Fruit fly (Drosophila melanogaster) whole organism, embryonic: ENCODE measurements around the gene sing.
A peak's percentile ranks its signal among the peaks of the same experiment; 100 is the strongest.

Experiments used
- CG10654 ChIP-seq: fragments of 200-800 bp; sonication (Bioruptor generic); optimal IDR thresholded peaks from 2 replicates; lab custom pipeline; 2016; ENCODE audit warnings: missing biosample characterization, missing genetic modification characterization
- CG12659 ChIP-seq: fragments of 200-800 bp; sonication (Bioruptor generic); optimal IDR thresholded peaks from 3 replicates; lab custom pipeline; 2017; ENCODE audit warnings: mild to moderate bottlenecking, missing biosample characterization, missing genetic modification reagents, missing genetic modification characterization
- CG12744 ChIP-seq: fragments of 200-800 bp; sonication (Bioruptor generic); optimal IDR thresholded peaks from 2 replicates; lab custom pipeline; 2016; ENCODE audit warnings: missing biosample characterization, missing genetic modification characterization
- CG13424 ChIP-seq: fragments of 200-800 bp; sonication (Bioruptor generic); optimal IDR thresholded peaks from 2 replicates; lab custom pipeline; 2019; ENCODE audit warnings: missing biosample characterization, mild to moderate bottlenecking, missing genetic modification characterization, moderate library complexity
- CG13775 ChIP-seq: fragments of 200-800 bp; sonication (Bioruptor generic); optimal IDR thresholded peaks from 3 replicates; lab custom pipeline; 2017; ENCODE audit warnings: missing biosample characterization, mild to moderate bottlenecking, missing genetic modification characterization
- CG14667 ChIP-seq: fragments of 200-800 bp; sonication (Bioruptor generic); IDR thresholded peaks from 2 replicates; pipeline ENCODE4 v1.3.6; 2022; ENCODE audit warnings: missing biosample characterization, missing genetic modification characterization
- CG14710 ChIP-seq: fragments of 200-800 bp; sonication (Bioruptor generic); optimal IDR thresholded peaks from 3 replicates; lab custom pipeline; 2019; ENCODE audit warnings: missing biosample characterization, mild to moderate bottlenecking, missing genetic modification characterization, moderate library complexity
- CG1602 ChIP-seq: fragments of 200-800 bp; sonication (Bioruptor generic); optimal IDR thresholded peaks from 3 replicates; lab custom pipeline; 2016; ENCODE audit warnings: missing biosample characterization, missing genetic modification characterization
- CG1647 ChIP-seq: fragments of 200-800 bp; sonication (Bioruptor generic); optimal IDR thresholded peaks from 3 replicates; lab custom pipeline; 2016; ENCODE audit warnings: missing biosample characterization, missing genetic modification characterization
- CG1792 ChIP-seq: fragments of 200-800 bp; sonication (Bioruptor generic); optimal IDR thresholded peaks from 2 replicates; lab custom pipeline; 2016; ENCODE audit warnings: missing biosample characterization, missing genetic modification characterization
- CG1832 ChIP-seq: fragments of 200-800 bp; sonication (Bioruptor generic); optimal IDR thresholded peaks from 2 replicates; lab custom pipeline; 2017; ENCODE audit warnings: missing biosample characterization, mild to moderate bottlenecking, missing genetic modification characterization, inconsistent platforms
- CG2199 ChIP-seq: fragments of 200-800 bp; sonication (Bioruptor generic); IDR thresholded peaks from 3 replicates; pipeline ENCODE4 v1.3.6; 2022; ENCODE audit warnings: missing biosample characterization, missing genetic modification characterization
- CG42726 ChIP-seq: fragments of 200-800 bp; sonication (Bioruptor generic); IDR thresholded peaks from 2 replicates; pipeline ENCODE4 v1.3.6; 2022; ENCODE audit warnings: missing biosample characterization, missing genetic modification characterization; ENCODE audit not compliant: partially characterized antibody
- CG4282 ChIP-seq: fragments of 200-800 bp; sonication (Bioruptor generic); optimal IDR thresholded peaks from 2 replicates; lab custom pipeline; 2016; ENCODE audit warnings: missing biosample characterization, missing genetic modification characterization
- CG9437 ChIP-seq: fragments of 200-800 bp; sonication (Bioruptor generic); optimal IDR thresholded peaks from 2 replicates; lab custom pipeline; 2018; ENCODE audit warnings: missing biosample characterization, mild to moderate bottlenecking, missing genetic modification characterization
- CkIIα-i1 ChIP-seq: fragments of 200-800 bp; sonication (Bioruptor generic); IDR thresholded peaks from 2 replicates; pipeline ENCODE4 v1.3.6; 2022; ENCODE audit warnings: missing biosample characterization, missing genetic modification characterization
- CoRest ChIP-seq: fragments of 200-800 bp; sonication (Bioruptor generic); optimal IDR thresholded peaks from 3 replicates; lab custom pipeline; 2018; ENCODE audit warnings: missing biosample characterization, mild to moderate bottlenecking, missing genetic modification characterization, moderate library complexity
- Dad ChIP-seq: fragments of 200-800 bp; sonication (Bioruptor generic); optimal IDR thresholded peaks from 3 replicates; lab custom pipeline; 2016; ENCODE audit warnings: missing biosample characterization, missing genetic modification characterization
- Doc2 ChIP-seq: fragments of 200-800 bp; sonication (Bioruptor generic); IDR thresholded peaks from 2 replicates; pipeline ENCODE4 v1.3.6; 2022; ENCODE audit warnings: missing biosample characterization, missing genetic modification characterization
- Dref ChIP-seq: fragments of 200-800 bp; sonication (Bioruptor generic); IDR thresholded peaks from 2 replicates; pipeline ENCODE4 v1.3.6; 2022; ENCODE audit warnings: missing biosample characterization, missing genetic modification characterization
- E2f2 ChIP-seq: fragments of 200-800 bp; sonication (Bioruptor generic); IDR thresholded peaks from 2 replicates; pipeline ENCODE4 v1.3.6; 2022; ENCODE audit warnings: missing biosample characterization, missing genetic modification characterization
- Med ChIP-seq: fragments of 200-800 bp; sonication (Bioruptor generic); peaks from one replicate; lab custom pipeline; 2016; ENCODE audit warnings: missing biosample characterization, missing genetic modification characterization, mild to moderate bottlenecking, inconsistent platforms, moderate library complexity
- PHDP ChIP-seq: fragments of 200-800 bp; sonication (Bioruptor generic); optimal IDR thresholded peaks from 3 replicates; lab custom pipeline; 2018; ENCODE audit warnings: missing biosample characterization, mild to moderate bottlenecking, missing genetic modification characterization, moderate library complexity
- Scr ChIP-seq: fragments of 200-800 bp; sonication (Bioruptor generic); IDR thresholded peaks from 2 replicates; pipeline ENCODE4 v1.3.6; 2022; ENCODE audit warnings: missing biosample characterization, missing genetic modification characterization; ENCODE audit not compliant: partially characterized antibody
- Ssrp ChIP-seq: fragments of 200-800 bp; sonication (Bioruptor generic); optimal IDR thresholded peaks from 2 replicates; lab custom pipeline; 2018; ENCODE audit warnings: missing biosample characterization, mild to moderate bottlenecking, missing genetic modification characterization, moderate library complexity
- Trl ChIP-seq, 3 experiments: fragments of >200 bp in 2 of 3; fragments of 200-800 bp in 1 of 3; sonication (Bioruptor generic) in 1 of 3; optimal IDR thresholded peaks; 2 replicates in 1 of 3; 3 replicates in 2 of 3; lab custom pipeline; 2016 to 2017; ENCODE audit warnings: missing biosample characterization in 1 of 3, missing genetic modification characterization in 1 of 3
- ewg ChIP-seq: fragments of 200-800 bp; sonication (Bioruptor generic); optimal IDR thresholded peaks from 3 replicates; lab custom pipeline; 2017; ENCODE audit warnings: mild to moderate bottlenecking, missing biosample characterization, missing genetic modification reagents, missing genetic modification characterization
- fd102C ChIP-seq: fragments of 200-800 bp; sonication (Bioruptor generic); optimal IDR thresholded peaks from 2 replicates; lab custom pipeline; 2018; ENCODE audit warnings: missing biosample characterization, mild to moderate bottlenecking, missing genetic modification characterization, moderate library complexity
- grau ChIP-seq: fragments of 200-800 bp; optimal IDR thresholded peaks from 3 replicates; lab custom pipeline; 2019; ENCODE audit warnings: missing biosample characterization, mild to moderate bottlenecking, missing genetic modification characterization, moderate library complexity
- grn ChIP-seq: fragments of 200-800 bp; sonication (Bioruptor generic); optimal IDR thresholded peaks from 3 replicates; lab custom pipeline; 2017; ENCODE audit warnings: missing biosample characterization, missing genetic modification characterization
- ham ChIP-seq: fragments of 200-800 bp; sonication (Bioruptor generic); IDR thresholded peaks from 2 replicates; pipeline ENCODE4 v1.3.6; 2022; ENCODE audit warnings: missing biosample characterization, missing genetic modification characterization
- kah ChIP-seq: fragments of 200-800 bp; sonication (Bioruptor generic); optimal IDR thresholded peaks from 2 replicates; lab custom pipeline; 2018; ENCODE audit warnings: missing biosample characterization, mild to moderate bottlenecking, missing genetic modification characterization
- mirr ChIP-seq: fragments of 200-800 bp; sonication (Bioruptor generic); optimal IDR thresholded peaks from 3 replicates; lab custom pipeline; 2018; ENCODE audit warnings: missing biosample characterization, mild to moderate bottlenecking, missing genetic modification characterization
- odd ChIP-seq: fragments of 200-800 bp; sonication (Bioruptor generic); optimal IDR thresholded peaks from 2 replicates; lab custom pipeline; 2017; ENCODE audit warnings: missing biosample characterization, mild to moderate bottlenecking, missing genetic modification characterization
- pros ChIP-seq: fragments of 200-800 bp; sonication (Bioruptor generic); optimal IDR thresholded peaks from 3 replicates; lab custom pipeline; 2019; ENCODE audit warnings: missing biosample characterization, mild to moderate bottlenecking, missing genetic modification characterization, moderate library complexity
- row ChIP-seq: fragments of 200-800 bp; sonication (Bioruptor generic); IDR thresholded peaks from 3 replicates; pipeline ENCODE4 v1.3.6; 2022; ENCODE audit warnings: missing biosample characterization, missing genetic modification characterization
- shn ChIP-seq: fragments of 200-800 bp; sonication (Bioruptor generic); optimal IDR thresholded peaks from 3 replicates; lab custom pipeline; 2016; ENCODE audit warnings: missing biosample characterization, missing genetic modification characterization
- slbo ChIP-seq: fragments of 200-800 bp; sonication (Bioruptor generic); IDR thresholded peaks from 2 replicates; pipeline ENCODE4 v1.3.6; 2022; ENCODE audit warnings: missing biosample characterization, missing genetic modification characterization
- slou ChIP-seq: fragments of 200-800 bp; sonication (Bioruptor generic); optimal IDR thresholded peaks from 3 replicates; lab custom pipeline; 2016; ENCODE audit warnings: missing biosample characterization, missing genetic modification characterization
- toy ChIP-seq: fragments of 200-800 bp; sonication (Bioruptor generic); IDR thresholded peaks from 2 replicates; pipeline ENCODE4 v1.3.6; 2022; ENCODE audit warnings: missing biosample characterization, missing genetic modification characterization
- unpg ChIP-seq: fragments of 200-800 bp; sonication (Bioruptor generic); optimal IDR thresholded peaks from 3 replicates; lab custom pipeline; 2018; ENCODE audit warnings: missing biosample characterization, mild to moderate bottlenecking, missing genetic modification characterization, moderate library complexity
- z ChIP-seq: fragments of 200-800 bp; sonication (Bioruptor generic); IDR thresholded peaks from 3 replicates; pipeline ENCODE4 v1.3.6; 2022; ENCODE audit warnings: missing biosample characterization, missing genetic modification characterization

Gene sing

DNA sequence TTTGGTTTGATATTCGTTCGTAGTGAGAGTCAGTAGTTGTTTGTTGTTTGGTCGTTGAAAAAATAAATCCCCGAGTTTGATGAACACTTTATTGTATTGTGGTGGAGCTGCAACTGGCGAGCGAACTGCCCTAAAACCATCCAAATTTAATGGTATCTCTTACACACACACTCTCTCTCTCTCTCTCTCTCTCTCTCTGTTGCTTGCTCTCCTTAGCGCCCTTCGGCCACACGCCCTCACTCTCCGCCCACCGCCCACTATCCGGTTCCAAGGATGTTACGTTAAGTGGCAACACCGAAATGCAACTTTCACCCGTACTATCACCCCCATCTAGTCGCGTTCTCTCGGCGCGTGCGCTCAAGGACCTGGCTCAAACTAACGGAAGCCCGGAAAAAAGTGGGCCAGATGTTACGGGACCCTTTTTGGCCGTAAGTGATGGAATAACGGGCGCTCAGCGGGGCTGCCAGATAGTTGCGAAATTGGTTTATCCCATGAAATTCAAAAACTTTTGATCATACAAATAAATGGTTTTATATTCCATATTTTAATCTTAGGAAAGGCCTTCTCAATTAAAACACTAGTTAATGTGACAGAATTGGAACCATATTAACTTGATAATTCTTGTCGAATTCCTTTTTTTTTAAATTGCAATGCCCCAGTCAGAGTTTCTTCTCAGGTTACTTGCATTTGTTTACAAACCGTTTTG, 8.5 kb downstream of the sing start (continued):
- TF ChIP-seq ham (GFP tag; lab: Robert Waterston, UW) (no peak), ewg (GFP tag; lab: Kevin White, UChicago) (peak; percentile 80), CG13424 (tag; lab: Kevin White, UChicago) (peak; percentile 0), slou (no peak), CG9437 (GFP tag; lab: Kevin White, UChicago) (peak; percentile 15), row (GFP tag; lab: Robert Waterston, UW) (0 out of 3 replicates have a peak, but pooled peaks have one; percentile 24), CG12659 (peak; percentile 2), shn (GFP tag; lab: Kevin White, UChicago) (no peak), grn (GFP tag; lab: Kevin White, UChicago) (no peak)
- TF ChIP-seq, all 482 proteins: peak for 28

DNA sequence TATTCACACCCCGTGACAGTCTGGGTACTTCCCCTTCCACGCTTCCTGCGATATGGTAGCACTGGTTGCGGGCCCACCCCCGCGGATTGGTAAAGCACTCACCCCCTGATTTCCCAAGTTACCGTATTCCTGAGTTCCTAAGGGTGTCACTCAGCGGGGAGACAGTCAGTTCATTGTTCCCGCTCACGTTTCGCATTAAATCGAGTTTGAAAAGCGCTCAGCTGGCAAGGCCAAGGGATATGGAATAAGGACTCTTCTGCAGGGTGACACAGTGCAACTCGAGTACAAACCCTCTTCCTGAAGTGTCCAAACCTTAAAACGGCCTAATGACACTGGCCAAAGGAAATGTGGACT, 9.0 kb downstream of the sing start:
- no peak for TF ChIP-seq CG12744 (GFP tag; lab: Kevin White, UChicago)
- TF ChIP-seq CG1832 (GFP tag; lab: Kevin White, UChicago), result no peak
- no peak for TF ChIP-seq CG1602
- TF ChIP-seq fd102C, result no peak
- TF ChIP-seq toy, result no peak
- no peak for TF ChIP-seq CG42726
- TF ChIP-seq mirr (GFP tag; lab: Kevin White, UChicago), result no peak
- peak; percentile 74 for TF ChIP-seq pros (GFP tag; lab: Kevin White, UChicago)
- TF ChIP-seq kah (GFP tag; lab: Kevin White, UChicago), result no peak
- no peak for TF ChIP-seq Scr (GFP tag; lab: Robert Waterston, UW)
- no peak for TF ChIP-seq Ssrp (tag; lab: Kevin White, UChicago)
- no peak for TF ChIP-seq CG1647 (GFP tag; lab: Kevin White, UChicago)
- no peak for TF ChIP-seq CoRest (tag; lab: Kevin White, UChicago)
- TF ChIP-seq CkIIα-i1, result no peak
- TF ChIP-seq odd (GFP tag; lab: Kevin White, UChicago), result no peak
- no peak for TF ChIP-seq CG14667 (GFP tag; lab: Robert Waterston, UW)
- no peak for TF ChIP-seq Dad
- TF ChIP-seq grau (tag; lab: Kevin White, UChicago), result no peak
- no peak for TF ChIP-seq Doc2 (GFP tag; lab: Robert Waterston, UW)
- TF ChIP-seq CG4282 (GFP tag; lab: Kevin White, UChicago), result no peak
- no peak for TF ChIP-seq PHDP (tag; lab: Kevin White, UChicago)
- peak; percentile 31 for TF ChIP-seq Med
- peak; percentile 32 for TF ChIP-seq CG14710 (tag; lab: Kevin White, UChicago)
- no peak for TF ChIP-seq slbo
- no peak for TF ChIP-seq CG10654 (GFP tag; lab: Kevin White, UChicago)
- no peak for TF ChIP-seq CG13775 (GFP tag; lab: Kevin White, UChicago)
- TF ChIP-seq Trl (optimal IDR thresholded peaks at IDR 0.05; lab: Kevin White, UChicago), result no peak
- TF ChIP-seq Trl (GFP tag; optimal IDR thresholded peaks at IDR 0.05; lab: Kevin White, UChicago), result no peak
- peak; percentile 60; the same call in 2 of the 3 replicates for TF ChIP-seq z
- TF ChIP-seq E2f2 (GFP tag; lab: Robert Waterston, UW), result 0 out of 2 replicates have a peak, but pooled peaks have one; percentile 9
- no peak for TF ChIP-seq CG2199 (GFP tag; lab: Robert Waterston, UW)
- TF ChIP-seq Dref (GFP tag; lab: Robert Waterston, UW), result 0 out of 2 replicates have a peak, but pooled peaks have one; percentile 31
- no peak for TF ChIP-seq CG1792 (GFP tag; lab: Kevin White, UChicago)
- no peak for TF ChIP-seq unpg
- TF ChIP-seq, all 482 proteins: peak for 6
